Fruit fly (Drosophila melanogaster): Measurements from ENCODE around the gene X11Lbeta.

Gene X11Lbeta

dm6 chrX:10745590-10745953 lies 118.0 kb downstream of the X11Lbeta start:
- no peak for TF ChIP-seq Dll (optimal IDR thresholded peaks at IDR 0.05)
- TF ChIP-seq CG8478 (optimal IDR thresholded peaks at IDR 0.05) = no peak
- TF ChIP-seq psq (optimal IDR thresholded peaks at IDR 0.05) = no peak
- TF ChIP-seq usp (GFP tag; optimal IDR thresholded peaks at IDR 0.05) = no peak

DNA sequence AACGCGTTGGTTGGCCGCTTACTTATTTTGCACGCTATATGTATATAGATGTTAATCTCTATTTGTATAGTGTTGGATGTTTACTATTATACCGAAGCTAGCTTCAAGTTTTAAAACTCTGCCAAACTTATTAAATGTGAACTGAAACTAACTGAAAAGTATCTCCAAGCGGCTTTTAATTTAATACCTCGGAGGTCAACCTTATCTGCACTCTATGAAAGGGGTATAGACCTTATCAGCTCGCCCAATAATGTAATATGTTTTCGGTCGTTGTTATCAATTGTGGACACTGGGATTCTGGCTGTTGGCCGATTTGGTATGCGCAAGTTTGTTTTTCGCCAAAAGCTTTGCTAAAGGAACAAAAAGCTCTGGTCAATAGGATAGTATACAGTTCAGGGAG lies 121.1 kb downstream of the X11Lbeta start:
- TF ChIP-seq Dll (optimal IDR thresholded peaks at IDR 0.05) (no peak), usp (GFP tag; optimal IDR thresholded peaks at IDR 0.05) (no peak), EcR (GFP tag; optimal IDR thresholded peaks at IDR 0.05) (no peak), CG8478 (optimal IDR thresholded peaks at IDR 0.05) (no peak), psq (optimal IDR thresholded peaks at IDR 0.05) (no peak), pan (optimal IDR thresholded peaks at IDR 0.05) (no peak)

DNA sequence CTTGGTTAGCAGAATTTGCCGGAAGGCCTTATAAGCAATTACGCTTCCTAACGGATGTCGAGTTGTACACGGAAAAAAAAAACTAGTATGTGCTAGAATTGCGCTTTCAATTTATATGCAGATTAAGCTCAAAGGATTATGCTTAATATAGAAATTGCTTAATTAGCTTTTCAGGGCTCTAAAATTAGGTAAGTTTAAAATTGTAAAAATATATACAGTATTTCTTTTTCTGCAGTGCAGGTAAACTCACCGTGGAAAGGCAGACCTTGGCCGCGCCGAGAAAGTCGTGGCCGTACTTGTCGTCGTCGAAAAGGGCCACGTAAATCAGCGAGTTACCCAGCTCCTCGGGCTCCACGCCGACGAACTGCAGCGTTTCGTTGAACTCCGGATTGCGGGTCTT lies 123.1 kb downstream of the X11Lbeta start:
- TF ChIP-seq usp (GFP tag; optimal IDR thresholded peaks at IDR 0.05) (no peak), CG8478 (optimal IDR thresholded peaks at IDR 0.05) (no peak), EcR (GFP tag; optimal IDR thresholded peaks at IDR 0.05) (no peak), pan (optimal IDR thresholded peaks at IDR 0.05) (no peak), Dll (optimal IDR thresholded peaks at IDR 0.05) (no peak), psq (optimal IDR thresholded peaks at IDR 0.05) (no peak)

DNA sequence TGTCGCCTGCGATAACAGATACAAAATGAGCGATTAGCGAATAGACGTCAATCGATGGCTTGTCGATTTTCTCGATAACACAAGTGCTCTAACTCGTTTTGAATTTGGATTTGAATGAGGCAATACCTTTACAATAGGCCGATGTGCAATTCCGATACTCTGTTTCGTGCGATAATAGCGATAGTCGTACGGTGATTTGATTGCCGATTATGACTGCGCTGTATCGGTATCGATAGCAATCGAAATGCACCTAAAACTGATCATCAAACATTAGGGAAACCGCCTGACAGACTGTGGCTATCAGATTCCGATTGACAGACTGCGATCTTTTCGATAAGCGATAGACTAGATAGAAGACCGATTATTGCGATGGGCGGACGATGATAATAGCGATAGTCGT lies 124.2 kb downstream of the X11Lbeta start:
- TF ChIP-seq psq (optimal IDR thresholded peaks at IDR 0.05) = no peak
- TF ChIP-seq EcR (GFP tag; optimal IDR thresholded peaks at IDR 0.05) = no peak
- TF ChIP-seq usp (GFP tag; optimal IDR thresholded peaks at IDR 0.05) = no peak

- TF ChIP-seq EcR (GFP tag; optimal IDR thresholded peaks at IDR 0.05) = no peak
- no peak for TF ChIP-seq Dll (optimal IDR thresholded peaks at IDR 0.05)
- no peak for TF ChIP-seq pan (optimal IDR thresholded peaks at IDR 0.05)
- no peak for TF ChIP-seq CG8478 (optimal IDR thresholded peaks at IDR 0.05)
- no peak for TF ChIP-seq psq (optimal IDR thresholded peaks at IDR 0.05)
- no peak for TF ChIP-seq usp (GFP tag; optimal IDR thresholded peaks at IDR 0.05)
Measured at dm6 chrX:10756026-10756561, 128.6 kb downstream of the X11Lbeta start.

DNA sequence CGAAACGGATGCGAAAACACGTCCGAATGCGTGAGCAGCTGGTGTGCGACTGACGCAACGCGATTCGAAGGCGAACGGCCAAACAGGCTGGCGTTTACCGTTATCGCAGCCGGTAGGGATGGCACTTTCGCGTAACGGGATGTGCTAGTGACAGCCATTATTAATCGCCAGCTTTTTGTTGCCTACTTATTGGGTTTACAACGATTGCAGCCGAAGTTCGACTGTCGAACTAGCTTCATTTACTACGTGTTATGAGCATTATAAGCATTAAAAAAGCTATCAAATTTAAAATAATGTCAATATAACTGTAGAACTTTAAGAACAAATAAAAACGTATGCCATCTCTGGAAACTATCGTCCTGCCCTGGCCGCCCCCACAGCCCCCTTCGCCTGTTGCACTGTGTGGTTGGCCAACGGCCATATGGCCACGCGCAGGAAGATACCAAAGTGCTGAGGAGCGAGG lies 130.1 kb downstream of the X11Lbeta start, which contains the start of gene Rph:
Gene Rph, minus strand, starts transcription at position 51 of the 463 bp plus-strand sequence.
- TF ChIP-seq pan (optimal IDR thresholded peaks at IDR 0.05) (no peak), CG8478 (optimal IDR thresholded peaks at IDR 0.05) (no peak), usp (GFP tag; optimal IDR thresholded peaks at IDR 0.05) (no peak), psq (optimal IDR thresholded peaks at IDR 0.05) (no peak), EcR (GFP tag; optimal IDR thresholded peaks at IDR 0.05) (no peak), Dll (optimal IDR thresholded peaks at IDR 0.05) (no peak)
